Worm (Caenorhabditis elegans): Measurements from ENCODE around the gene bckd-1A.

bckd-1A gene

ce11 chrIII:12993055-12993454 is 20.8 kb upstream of the bckd-1A start:
- peak; percentile 82 for TF ChIP-seq zfh-2 (GFP tag; conservative IDR thresholded peaks at IDR 0.05)
- no peak for TF ChIP-seq nfya-2 (GFP tag; IDR thresholded peaks at IDR 0.05)
- TF ChIP-seq ekl-4 (GFP tag; IDR thresholded peaks at IDR 0.05): no peak
- TF ChIP-seq ama-1 (optimal IDR thresholded peaks at IDR 0.05): no peak
- TF ChIP-seq ama-1 (GFP tag; optimal IDR thresholded peaks at IDR 0.05): no peak
- no peak for TF ChIP-seq F49E8.2 (tag; optimal IDR thresholded peaks at IDR 0.05; ENCODE audit: insufficient read depth)
- TF ChIP-seq mel-28 (tag; optimal IDR thresholded peaks at IDR 0.05; ENCODE audit: borderline replicate concordance): no peak
- TF ChIP-seq ztf-6 (GFP tag; IDR thresholded peaks at IDR 0.05): no peak
- no peak for TF ChIP-seq aptf-3 (GFP tag; IDR thresholded peaks at IDR 0.05)
- TF ChIP-seq nhr-80 (tag; optimal IDR thresholded peaks at IDR 0.05): no peak
- TF ChIP-seq egrh-3 (GFP tag; IDR thresholded peaks at IDR 0.05): peak; percentile 84; the same call in 1 of the 2 replicates
- no peak for TF ChIP-seq ceh-58 (GFP tag; IDR thresholded peaks at IDR 0.05)
- TF ChIP-seq snpc-3.4 (tag; optimal IDR thresholded peaks at IDR 0.05): no peak
- no peak for TF ChIP-seq mes-4 (tag; optimal IDR thresholded peaks at IDR 0.05)
- no peak for TF ChIP-seq die-1 (tag; optimal IDR thresholded peaks at IDR 0.05)
- no peak for TF ChIP-seq F39B2.1 (GFP tag; IDR thresholded peaks at IDR 0.05)
- TF ChIP-seq nhr-27 (tag; optimal IDR thresholded peaks at IDR 0.05): no peak
- TF ChIP-seq hrde-1 (tag; optimal IDR thresholded peaks at IDR 0.05; ENCODE audit: borderline replicate concordance): no peak

ce11 chrIII:12990997-12991396 is 18.7 kb upstream of the bckd-1A start, which contains the start of gene ZK1010.12:
TSS of gene ZK1010.12 (plus strand) at chrIII:12991297.
- TF ChIP-seq Y53F4B.3 (GFP tag; IDR thresholded peaks at IDR 0.05): no peak
- no peak for TF ChIP-seq egrh-3 (GFP tag; IDR thresholded peaks at IDR 0.05)
- no peak for TF ChIP-seq hlh-26 (GFP tag; conservative IDR thresholded peaks at IDR 0.05)
- TF ChIP-seq nhr-27 (tag; optimal IDR thresholded peaks at IDR 0.05): no peak
- no peak for TF ChIP-seq F33H1.4 (GFP tag; IDR thresholded peaks at IDR 0.05)

- TF ChIP-seq lin-54 (GFP tag; optimal IDR thresholded peaks at IDR 0.05): no peak
- TF ChIP-seq ceh-27 (GFP tag; optimal IDR thresholded peaks at IDR 0.05): no peak
- no peak for TF ChIP-seq somi-1 (GFP tag; optimal IDR thresholded peaks at IDR 0.05)
- TF ChIP-seq F57C9.4 (tag; optimal IDR thresholded peaks at IDR 0.05): no peak
- TF ChIP-seq mel-28 (tag; optimal IDR thresholded peaks at IDR 0.05; ENCODE audit: borderline replicate concordance): no peak
- TF ChIP-seq let-607 (tag; optimal IDR thresholded peaks at IDR 0.05): no peak
- no peak for TF ChIP-seq ceh-91 (GFP tag; IDR thresholded peaks at IDR 0.05)
- TF ChIP-seq F22D6.2 (tag; optimal IDR thresholded peaks at IDR 0.05): no peak
- TF ChIP-seq Y67H2A.10 (GFP tag; conservative IDR thresholded peaks at IDR 0.05): no peak
- no peak for TF ChIP-seq die-1 (tag; optimal IDR thresholded peaks at IDR 0.05)
- no peak for TF ChIP-seq F52B5.7 (tag; optimal IDR thresholded peaks at IDR 0.05)
Observed at ce11 chrIII:12987418-12987817, 15.1 kb upstream of the bckd-1A start, which contains the start of gene ZK1010.5. TSS of gene ZK1010.5 (minus strand) at chrIII:12987518.

ce11 chrIII:12980770-12981169 is 8.5 kb upstream of the bckd-1A start, which contains the start of gene ZK1010.4:
TSS of gene ZK1010.4 (plus strand) at chrIII:12981070.
- no peak for TF ChIP-seq Y53G8AR.9 (GFP tag; conservative IDR thresholded peaks at IDR 0.05)

- TF ChIP-seq madf-10 (tag; optimal IDR thresholded peaks at IDR 0.05) (peak; percentile 37), rec-8 (tag; optimal IDR thresholded peaks at IDR 0.05) (peak in 1 of 2 experiments; percentile 15), unc-62 (GFP tag; optimal IDR thresholded peaks at IDR 0.05) (no peak), aptf-2 (GFP tag; conservative IDR thresholded peaks at IDR 0.05) (no peak), him-1 (tag; optimal IDR thresholded peaks at IDR 0.05) (peak; percentile 51), F37B4.10 (GFP tag; IDR thresholded peaks at IDR 0.05) (no peak), athp-1 (tag; optimal IDR thresholded peaks at IDR 0.05) (peak; percentile 30), egrh-3 (GFP tag; IDR thresholded peaks at IDR 0.05) (peak; percentile 58; the same call in 1 of the 2 replicates), bed-1 (GFP tag; IDR thresholded peaks at IDR 0.05) (no peak), F33H1.4 (GFP tag; IDR thresholded peaks at IDR 0.05) (peak; percentile 98), tlf-1 (GFP tag; optimal IDR thresholded peaks at IDR 0.05) (peak; percentile 73), ztf-22 (GFP tag; optimal IDR thresholded peaks at IDR 0.05) (no peak), dpl-1 (GFP tag; optimal IDR thresholded peaks at IDR 0.05) (peak; percentile 65)
Observed at ce11 chrIII:12978473-12979174, 6.3 kb upstream of the bckd-1A start, which contains the start of the genes ubq-2 and frg-1. TSS of gene ubq-2 (minus strand) at chrIII:12978523. TSS of gene frg-1 (plus strand) at chrIII:12979162.

All from whole organism, young adult.